Worm (Caenorhabditis elegans) whole organism, midembryonic: ENCODE results near the gene Y37H2A.13.

ENCODE experiments used
- T22C8.4 ChIP-seq: fragments of 200-800 bp; sonication (Bioruptor generic); IDR thresholded peaks from 2 replicates; pipeline ENCODE4 v1.3.6; 2022; ENCODE audit warnings: missing genetic modification characterization, missing compliant biosample characterization
- cog-1 ChIP-seq: sonication (generic microtip); optimal IDR thresholded peaks from 2 replicates; lab custom pipeline; 2016; ENCODE audit warnings: missing genetic modification characterization, missing compliant biosample characterization
- flt-1 ChIP-seq: fragments of 200-800 bp; sonication (Bioruptor generic); IDR thresholded peaks from 2 replicates; pipeline ENCODE4 v1.3.6; 2022; ENCODE audit warnings: missing genetic modification characterization, missing compliant biosample characterization
- klf-2 ChIP-seq: fragments of 200-800 bp; sonication (Bioruptor generic); conservative IDR thresholded peaks from 2 replicates; pipeline ENCODE4 v1.3.6; 2022; ENCODE audit warnings: missing genetic modification reagents, missing genetic modification characterization, missing compliant biosample characterization
- med-1 ChIP-seq: sonication (generic microtip); optimal IDR thresholded peaks from 2 replicates; lab custom pipeline; 2017; ENCODE audit warnings: missing genetic modification characterization, mild to moderate bottlenecking, missing compliant biosample characterization, antibody characterized with exemption, missing genetic modification reagents; ENCODE audit not compliant: insufficient read depth
- ref-1 ChIP-seq: fragments of 200-800 bp; sonication (Bioruptor generic); conservative IDR thresholded peaks from 2 replicates; pipeline ENCODE4 v1.3.6; 2022; ENCODE audit warnings: missing genetic modification reagents, missing genetic modification characterization, missing compliant biosample characterization
- tab-1 ChIP-seq: fragments of 200-800 bp; sonication (Bioruptor generic); IDR thresholded peaks from 2 replicates; pipeline ENCODE4 v1.3.6; 2022; ENCODE audit warnings: missing genetic modification characterization, missing compliant biosample characterization
- ztf-23 ChIP-seq: fragments of 200-800 bp; sonication (Bioruptor generic); IDR thresholded peaks from 2 replicates; pipeline ENCODE4 v1.3.6; 2022; ENCODE audit warnings: missing genetic modification reagents, missing genetic modification characterization, missing compliant biosample characterization
- ztf-29 ChIP-seq: fragments of 200-800 bp; sonication (Bioruptor generic); IDR thresholded peaks from 2 replicates; pipeline ENCODE4 v1.3.6; 2022; ENCODE audit warnings: missing genetic modification reagents, missing genetic modification characterization, missing compliant biosample characterization

The Y37H2A.13 gene

DNA sequence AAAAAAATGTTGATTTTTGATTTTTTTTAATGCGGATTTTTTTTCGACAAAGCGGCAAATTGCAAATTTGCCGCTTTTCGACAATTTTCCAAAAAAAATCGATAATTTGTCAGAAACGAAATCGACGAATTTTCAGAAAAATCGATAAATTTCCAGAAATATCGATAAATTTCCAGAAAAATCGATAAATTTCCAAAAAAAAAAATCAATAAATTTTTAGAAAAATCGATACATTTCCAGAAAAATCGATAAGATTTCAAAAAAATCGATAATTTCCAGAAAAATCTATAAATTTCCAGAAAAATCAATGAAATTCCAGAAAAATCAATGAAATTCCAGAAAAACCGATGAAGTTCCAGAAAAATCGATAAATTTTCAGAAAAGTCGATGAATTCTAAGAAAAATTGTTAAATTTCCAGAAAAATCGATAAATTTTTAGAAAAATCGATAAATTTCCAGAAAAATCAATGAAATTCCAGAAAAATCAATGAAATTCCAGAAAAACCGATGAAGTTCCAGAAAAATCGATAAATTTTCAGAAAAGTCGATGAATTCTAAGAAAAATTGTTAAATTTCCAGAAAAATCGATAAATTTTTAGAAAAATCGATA, 12.9 kb upstream of the Y37H2A.13 start:
- peak; percentile 82 for TF ChIP-seq T22C8.4 (GFP tag; lab: Robert Waterston, UW)

DNA sequence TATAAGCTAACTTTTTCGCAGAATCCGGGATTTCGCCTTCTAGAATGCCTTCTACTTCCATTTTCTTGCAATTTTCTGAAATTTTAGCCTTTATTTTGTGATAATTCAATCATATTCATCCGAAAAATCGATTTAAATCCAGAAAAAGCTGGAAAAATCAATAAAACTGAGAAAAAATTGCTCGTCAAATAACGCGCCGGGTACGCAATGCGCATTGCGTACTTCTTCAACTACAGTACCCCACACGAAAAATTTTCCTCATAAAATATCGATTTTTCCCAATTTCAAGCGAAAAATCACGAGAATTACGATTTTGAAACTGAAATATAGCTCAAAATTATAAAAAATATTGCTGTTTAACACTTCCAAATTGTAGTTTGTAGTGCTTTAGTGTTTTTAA, 11.6 kb upstream of the Y37H2A.13 start, which contains the start of gene Y37H2A.12:
Gene Y37H2A.12 (minus strand): TSS at position 81 of the 400 bp plus-strand sequence.
- no peak for TF ChIP-seq ref-1 (GFP tag; lab: Robert Waterston, UW)
- no peak for TF ChIP-seq T22C8.4 (GFP tag; lab: Robert Waterston, UW)
- no peak for TF ChIP-seq tab-1 (GFP tag; lab: Robert Waterston, UW)
- TF ChIP-seq cog-1 (tag; lab: Kevin White, UChicago) = no peak
- no peak for TF ChIP-seq flt-1 (GFP tag; lab: Robert Waterston, UW)
- no peak for TF ChIP-seq klf-2 (GFP tag; lab: Robert Waterston, UW)

DNA sequence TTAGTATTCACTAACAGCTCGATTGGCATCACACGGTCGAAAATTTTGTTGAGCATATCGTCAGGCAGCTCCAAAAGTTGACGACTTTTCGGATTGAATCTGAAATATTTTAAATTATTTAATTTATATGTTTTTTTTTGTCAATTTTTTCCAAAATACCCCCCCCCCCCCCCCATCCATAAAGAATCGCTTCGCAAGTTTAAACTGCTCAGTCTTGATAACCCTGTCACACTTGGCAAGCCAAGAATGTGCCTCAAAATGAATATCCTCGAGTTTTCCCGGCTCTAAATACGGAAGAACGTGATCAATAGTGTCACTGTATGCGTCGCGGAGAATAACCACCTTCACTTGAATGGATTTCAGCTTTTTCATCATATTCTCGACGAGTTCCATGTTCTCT, 9.5 kb upstream of the Y37H2A.13 start, which contains the start of gene Y37H2A.18:
Gene Y37H2A.18 (minus strand): TSS at position 101 of the 400 bp plus-strand sequence.
- TF ChIP-seq cog-1 (tag; lab: Kevin White, UChicago) (no peak), ref-1 (GFP tag; lab: Robert Waterston, UW) (no peak)

DNA sequence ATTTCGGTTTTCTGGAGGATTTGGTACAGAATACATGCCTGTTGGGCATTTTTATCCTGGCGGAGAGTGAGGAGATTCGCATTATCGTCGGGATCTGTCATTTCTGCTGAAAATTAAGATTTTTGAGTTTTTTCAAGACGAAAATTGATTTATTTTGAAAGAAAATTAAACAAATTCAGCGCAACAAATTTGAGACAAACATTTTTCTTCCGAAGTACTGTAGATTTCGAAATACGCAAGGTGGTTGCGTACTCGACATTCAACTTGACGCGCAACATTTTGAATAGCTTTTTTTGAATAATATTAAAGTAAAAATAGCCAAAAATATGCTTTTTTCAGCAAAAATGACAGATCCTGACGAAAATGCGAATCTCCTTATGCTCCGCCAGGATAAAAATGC, 8.3 kb upstream of the Y37H2A.13 start, which contains the start of gene Y37H2A.7:
Gene Y37H2A.7 (minus strand): TSS at position 101 of the 400 bp plus-strand sequence.
- TF ChIP-seq tab-1 (GFP tag; lab: Robert Waterston, UW) (no peak), T22C8.4 (GFP tag; lab: Robert Waterston, UW) (no peak), med-1 (GFP tag; lab: Kevin White, UChicago) (no peak), ref-1 (GFP tag; lab: Robert Waterston, UW) (no peak), klf-2 (GFP tag; lab: Robert Waterston, UW) (no peak), ztf-29 (GFP tag; lab: Robert Waterston, UW) (no peak), flt-1 (GFP tag; lab: Robert Waterston, UW) (no peak), ztf-23 (GFP tag; lab: Robert Waterston, UW) (no peak), cog-1 (tag; lab: Kevin White, UChicago) (no peak)

DNA sequence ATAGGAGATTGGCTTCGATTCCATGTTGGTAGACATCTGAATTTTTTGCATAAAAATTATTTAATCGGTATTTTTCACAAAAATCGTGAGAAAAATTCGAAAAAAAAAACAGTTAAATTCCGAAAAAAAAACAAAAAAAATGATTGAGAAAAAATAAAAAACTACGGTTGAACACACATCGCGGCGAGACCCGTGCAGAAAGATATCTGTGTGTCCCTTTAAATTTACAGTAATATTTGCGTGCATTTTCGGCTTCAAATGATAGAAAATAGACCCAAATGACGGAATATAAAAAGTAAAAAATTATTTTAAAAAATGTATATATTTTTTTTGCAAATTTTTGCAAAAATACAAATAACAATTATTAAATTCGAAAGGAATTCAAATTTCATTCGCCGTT, 5.0 kb upstream of the Y37H2A.13 start:
- TF ChIP-seq klf-2 (GFP tag; lab: Robert Waterston, UW) = no peak
- no peak for TF ChIP-seq ref-1 (GFP tag; lab: Robert Waterston, UW)
- TF ChIP-seq flt-1 (GFP tag; lab: Robert Waterston, UW) = no peak
- TF ChIP-seq tab-1 (GFP tag; lab: Robert Waterston, UW) = no peak
- no peak for TF ChIP-seq ztf-29 (GFP tag; lab: Robert Waterston, UW)
- TF ChIP-seq med-1 (GFP tag; lab: Kevin White, UChicago) = no peak
- TF ChIP-seq cog-1 (tag; lab: Kevin White, UChicago) = no peak
- no peak for TF ChIP-seq T22C8.4 (GFP tag; lab: Robert Waterston, UW)
- TF ChIP-seq ztf-23 (GFP tag; lab: Robert Waterston, UW) = no peak

DNA sequence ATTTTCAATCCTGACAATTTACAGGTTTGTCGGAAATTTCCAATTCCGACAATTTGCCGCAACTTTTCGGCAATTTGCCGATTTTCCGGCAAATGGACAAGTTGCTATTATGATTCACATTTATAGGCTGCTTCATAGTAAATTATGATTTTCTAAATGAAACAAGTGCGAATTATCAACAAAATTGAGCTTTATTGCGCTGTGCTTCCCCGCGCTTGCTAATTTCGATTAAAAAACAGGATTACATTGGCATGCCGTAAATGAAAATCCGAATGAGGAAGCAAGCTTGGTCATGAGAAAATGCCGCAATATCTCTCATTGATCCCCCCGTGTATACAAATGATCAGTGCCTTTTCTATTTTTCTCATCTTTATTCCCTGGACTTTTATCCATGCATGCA, 4.0 kb upstream of the Y37H2A.13 start, which contains the start of gene Y37H2A.10:
Gene Y37H2A.10 (plus strand): TSS at position 301 of the 400 bp plus-strand sequence.
- TF ChIP-seq tab-1 (GFP tag; lab: Robert Waterston, UW) = no peak
- TF ChIP-seq klf-2 (GFP tag; lab: Robert Waterston, UW) = no peak
- TF ChIP-seq flt-1 (GFP tag; lab: Robert Waterston, UW) = no peak

DNA sequence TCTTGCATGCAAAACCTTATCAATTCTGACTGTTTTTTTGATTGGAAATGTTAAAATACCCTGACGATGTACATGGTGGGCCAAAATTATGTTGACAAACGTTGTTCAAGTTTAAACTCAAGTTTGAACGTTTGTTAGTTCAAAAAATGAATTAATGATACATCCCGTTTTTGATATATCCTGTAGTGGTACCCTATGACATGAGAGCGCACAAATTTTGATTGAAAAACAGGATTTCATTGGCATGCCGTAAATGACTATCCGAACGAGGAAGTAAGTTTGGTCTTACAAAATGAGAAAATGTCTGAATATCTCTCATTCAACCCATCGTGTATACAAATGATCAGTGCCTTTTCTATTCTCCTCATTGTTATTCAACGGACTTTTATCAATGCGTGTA, 1.5 kb upstream of the Y37H2A.13 start, which contains the start of gene Y37H2A.11:
Gene Y37H2A.11 (plus strand): TSS at position 301 of the 400 bp plus-strand sequence.
- TF ChIP-seq ztf-23 (GFP tag; lab: Robert Waterston, UW) (no peak), klf-2 (GFP tag; lab: Robert Waterston, UW) (no peak), ztf-29 (GFP tag; lab: Robert Waterston, UW) (no peak), flt-1 (GFP tag; lab: Robert Waterston, UW) (no peak), tab-1 (GFP tag; lab: Robert Waterston, UW) (no peak), med-1 (GFP tag; lab: Kevin White, UChicago) (no peak), cog-1 (tag; lab: Kevin White, UChicago) (no peak), T22C8.4 (GFP tag; lab: Robert Waterston, UW) (no peak), ref-1 (GFP tag; lab: Robert Waterston, UW) (no peak)

DNA sequence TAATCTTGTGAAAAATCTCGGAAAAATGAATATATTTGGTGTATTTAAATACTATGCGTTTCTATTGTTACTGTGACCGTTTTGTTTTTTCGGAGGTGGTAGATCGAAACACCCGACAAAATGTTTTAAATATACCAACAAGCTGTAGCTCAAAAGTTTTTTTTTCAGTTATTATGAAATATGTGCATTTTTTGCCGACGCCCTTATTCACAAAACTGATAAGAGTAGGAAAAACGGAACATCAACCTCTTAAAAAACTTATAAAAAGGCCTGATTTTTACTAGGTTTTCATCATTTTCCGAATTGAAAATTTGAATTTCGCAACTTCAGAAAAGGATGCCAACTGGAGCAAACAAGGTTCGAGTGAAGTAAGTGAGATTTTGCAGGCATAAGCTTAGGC, 796 bp downstream of the Y37H2A.13 start, which contains the start of gene Y37H2A.14:
Gene Y37H2A.14 (plus strand): TSS at position 301 of the 400 bp plus-strand sequence.
- no peak for TF ChIP-seq ztf-29 (GFP tag; lab: Robert Waterston, UW)
- no peak for TF ChIP-seq med-1 (GFP tag; lab: Kevin White, UChicago)
- TF ChIP-seq ref-1 (GFP tag; lab: Robert Waterston, UW) = no peak

DNA sequence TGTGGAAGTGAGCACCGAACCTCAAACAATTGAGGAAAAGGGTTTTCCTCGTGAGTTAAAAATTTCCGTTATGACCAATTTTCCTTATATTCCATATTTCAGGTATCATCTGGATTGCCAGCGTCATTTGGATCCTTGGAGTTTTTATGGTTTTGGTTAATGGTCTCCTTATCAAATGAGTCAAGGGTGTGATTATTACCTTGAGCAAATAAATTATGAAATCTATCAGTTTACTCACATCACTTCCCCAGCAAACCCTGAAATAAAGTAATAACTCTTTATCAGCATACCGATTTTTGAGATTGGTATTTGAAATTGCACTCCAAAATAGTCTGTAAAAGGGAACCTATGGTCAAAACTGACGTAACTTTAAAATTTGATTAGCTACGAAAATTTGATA, 1.8 kb downstream of the Y37H2A.13 start:
- TF ChIP-seq ref-1 (GFP tag; lab: Robert Waterston, UW) (no peak), med-1 (GFP tag; lab: Kevin White, UChicago) (no peak), klf-2 (GFP tag; lab: Robert Waterston, UW) (no peak), ztf-23 (GFP tag; lab: Robert Waterston, UW) (no peak), ztf-29 (GFP tag; lab: Robert Waterston, UW) (no peak), cog-1 (tag; lab: Kevin White, UChicago) (no peak), tab-1 (GFP tag; lab: Robert Waterston, UW) (no peak), flt-1 (GFP tag; lab: Robert Waterston, UW) (no peak), T22C8.4 (GFP tag; lab: Robert Waterston, UW) (no peak)

DNA sequence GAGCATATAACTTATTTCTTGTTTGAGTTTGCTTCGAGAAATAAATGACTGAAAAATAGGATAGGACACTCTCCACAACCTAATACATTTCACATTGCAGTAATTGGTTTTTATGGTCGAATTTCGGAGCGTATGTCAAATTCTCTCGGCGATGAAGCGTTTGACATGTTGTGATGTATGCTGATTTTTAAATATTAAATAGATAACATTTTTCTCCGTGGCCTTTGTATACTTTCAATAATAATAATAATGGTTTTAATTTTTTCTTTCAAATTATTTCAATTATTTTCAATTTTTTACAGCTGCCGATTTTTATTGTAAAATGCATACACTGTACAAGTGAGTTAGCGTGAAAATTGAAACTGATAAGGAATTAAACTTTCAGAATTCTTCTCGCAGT, 3.4 kb downstream of the Y37H2A.13 start, which contains the start of gene C14A6.3:
Gene C14A6.3 (plus strand): TSS at position 301 of the 400 bp plus-strand sequence.
- TF ChIP-seq ref-1 (GFP tag; lab: Robert Waterston, UW) (no peak), T22C8.4 (GFP tag; lab: Robert Waterston, UW) (no peak), med-1 (GFP tag; lab: Kevin White, UChicago) (no peak), ztf-23 (GFP tag; lab: Robert Waterston, UW) (no peak), ztf-29 (GFP tag; lab: Robert Waterston, UW) (no peak), flt-1 (GFP tag; lab: Robert Waterston, UW) (no peak), cog-1 (tag; lab: Kevin White, UChicago) (no peak), tab-1 (GFP tag; lab: Robert Waterston, UW) (no peak), klf-2 (GFP tag; lab: Robert Waterston, UW) (no peak)
